Fruit fly (Drosophila melanogaster): Measurements from ENCODE around the gene CG45064.

DNA sequence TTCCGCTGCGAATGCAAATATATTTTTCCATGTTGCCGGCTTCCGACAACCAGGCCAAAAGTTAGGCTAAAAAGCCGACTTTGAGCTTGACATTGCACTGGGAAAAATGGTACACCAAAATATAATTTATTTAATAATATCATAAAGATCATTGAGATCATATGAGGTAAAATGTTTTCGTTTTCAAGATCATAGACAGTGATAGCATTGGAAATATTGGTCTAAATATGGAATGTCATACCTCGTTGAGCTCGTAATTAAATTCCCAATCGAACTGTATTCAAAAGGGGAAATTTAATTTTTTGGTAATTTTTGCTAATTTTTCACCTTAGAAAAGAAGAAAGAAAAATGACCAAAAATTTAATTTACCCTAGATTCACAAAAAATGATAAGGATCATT, 1.6 kb upstream of the CG45064 start:
- TF ChIP-seq Rx (GFP tag; IDR thresholded peaks at IDR 0.05) = no peak
- no peak for TF ChIP-seq CG3281 (GFP tag; optimal IDR thresholded peaks at IDR 0.05)
- TF ChIP-seq CG11247 (GFP tag; IDR thresholded peaks at IDR 0.05) = no peak
- TF ChIP-seq CG1832 (GFP tag; optimal IDR thresholded peaks at IDR 0.05) = no peak
- no peak for TF ChIP-seq Dip2 (GFP tag; IDR thresholded peaks at IDR 0.05)
- TF ChIP-seq PHDP (tag; optimal IDR thresholded peaks at IDR 0.05) = no peak
- TF ChIP-seq Gug (GFP tag; IDR thresholded peaks at IDR 0.05) = no peak
- no peak for TF ChIP-seq CG12104 (GFP tag; optimal IDR thresholded peaks at IDR 0.05)
- no peak for TF ChIP-seq abd-A (tag; optimal IDR thresholded peaks at IDR 0.05)
- TF ChIP-seq TFAM (GFP tag; optimal IDR thresholded peaks at IDR 0.05) = no peak
- no peak for TF ChIP-seq CG2116 (GFP tag; optimal IDR thresholded peaks at IDR 0.05)
- no peak for TF ChIP-seq Hsf (GFP tag; optimal IDR thresholded peaks at IDR 0.05)
- TF ChIP-seq pita (GFP tag; optimal IDR thresholded peaks at IDR 0.05) = no peak
- TF ChIP-seq Myb (GFP tag; optimal IDR thresholded peaks at IDR 0.05) = no peak
